Worm (Caenorhabditis elegans): ENCODE results near the gene dpy-21.

Gene dpy-21

ce11 chrV:17948036-17948691 is 829 bp downstream of the dpy-21 start:
- TF ChIP-seq hmg-11 (tag; optimal IDR thresholded peaks at IDR 0.05) (peak; percentile 5), nhr-25 (tag; optimal IDR thresholded peaks at IDR 0.05) (no peak), nhr-23 (tag; optimal IDR thresholded peaks at IDR 0.05) (no peak), elt-1 (tag; optimal IDR thresholded peaks at IDR 0.05) (no peak)

ce11 chrV:17947266-17947665 is 1.7 kb downstream of the dpy-21 start:
- no peak for TF ChIP-seq ZK546.5 (tag; optimal IDR thresholded peaks at IDR 0.05)
- no peak for TF ChIP-seq lin-15B (tag; optimal IDR thresholded peaks at IDR 0.05)
- no peak for TF ChIP-seq skn-1 (tag; optimal IDR thresholded peaks at IDR 0.05)
- TF ChIP-seq egl-5 (tag; optimal IDR thresholded peaks at IDR 0.05): no peak
- TF ChIP-seq fkh-2 (tag; optimal IDR thresholded peaks at IDR 0.05): no peak
- TF ChIP-seq ceh-28 (tag; optimal IDR thresholded peaks at IDR 0.05): no peak
- TF ChIP-seq fos-1 (tag; optimal IDR thresholded peaks at IDR 0.05): no peak
- TF ChIP-seq elt-2 (tag; optimal IDR thresholded peaks at IDR 0.05): no peak
- TF ChIP-seq fkh-10 (GFP tag; optimal IDR thresholded peaks at IDR 0.05): no peak
- TF ChIP-seq ceh-16 (tag; optimal IDR thresholded peaks at IDR 0.05): no peak

ce11 chrV:17945460-17945859 is 3.5 kb downstream of the dpy-21 start:
- TF ChIP-seq ceh-28 (tag; optimal IDR thresholded peaks at IDR 0.05): no peak
- no peak for TF ChIP-seq lsy-12 (tag; optimal IDR thresholded peaks at IDR 0.05)
- TF ChIP-seq pha-4 (tag; optimal IDR thresholded peaks at IDR 0.05): no peak
- no peak for TF ChIP-seq nfya-1 (tag; optimal IDR thresholded peaks at IDR 0.05; ENCODE audit: insufficient read depth)
- no peak for TF ChIP-seq egl-27 (tag; optimal IDR thresholded peaks at IDR 0.05)
- TF ChIP-seq elt-2 (tag; optimal IDR thresholded peaks at IDR 0.05): no peak
- no peak for TF ChIP-seq nhr-12 (tag; optimal IDR thresholded peaks at IDR 0.05)
- TF ChIP-seq ztf-4 (tag; optimal IDR thresholded peaks at IDR 0.05): no peak
- TF ChIP-seq nhr-23 (tag; optimal IDR thresholded peaks at IDR 0.05): no peak
- no peak for TF ChIP-seq nhr-76 (tag; optimal IDR thresholded peaks at IDR 0.05)
- no peak for TF ChIP-seq nhr-11 (tag; optimal IDR thresholded peaks at IDR 0.05)

ce11 chrV:17944849-17945452 is 4.0 kb downstream of the dpy-21 start:
- TF ChIP-seq nhr-11 (tag; optimal IDR thresholded peaks at IDR 0.05): no peak
- no peak for TF ChIP-seq jun-1 (tag; optimal IDR thresholded peaks at IDR 0.05)
- no peak for TF ChIP-seq elt-3 (tag; optimal IDR thresholded peaks at IDR 0.05)
- TF ChIP-seq ZK546.5 (tag; optimal IDR thresholded peaks at IDR 0.05): no peak
- no peak for TF ChIP-seq ceh-82 (tag; optimal IDR thresholded peaks at IDR 0.05)
- TF ChIP-seq aly-2 (tag; optimal IDR thresholded peaks at IDR 0.05): no peak
- no peak for TF ChIP-seq ceh-9 (tag; optimal IDR thresholded peaks at IDR 0.05)

- TF ChIP-seq fkh-2 (tag; optimal IDR thresholded peaks at IDR 0.05): no peak
- no peak for TF ChIP-seq elt-2 (tag; optimal IDR thresholded peaks at IDR 0.05)
- TF ChIP-seq ceh-16 (tag; optimal IDR thresholded peaks at IDR 0.05): no peak
- no peak for TF ChIP-seq ama-1 (optimal IDR thresholded peaks at IDR 0.05)
- no peak for TF ChIP-seq lsy-12 (tag; optimal IDR thresholded peaks at IDR 0.05)
Measured at ce11 chrV:17943877-17944472, 5.0 kb downstream of the dpy-21 start.

- TF ChIP-seq elt-3 (tag; optimal IDR thresholded peaks at IDR 0.05): no peak
- no peak for TF ChIP-seq skn-1 (tag; optimal IDR thresholded peaks at IDR 0.05)
- TF ChIP-seq mml-1 (tag; optimal IDR thresholded peaks at IDR 0.05): no peak
- no peak for TF ChIP-seq elt-2 (tag; optimal IDR thresholded peaks at IDR 0.05)
- no peak for TF ChIP-seq hmg-11 (tag; optimal IDR thresholded peaks at IDR 0.05)
- TF ChIP-seq ceh-16 (tag; optimal IDR thresholded peaks at IDR 0.05): no peak
- no peak for TF ChIP-seq nhr-25 (tag; optimal IDR thresholded peaks at IDR 0.05)
- TF ChIP-seq fos-1 (tag; optimal IDR thresholded peaks at IDR 0.05): no peak
Measured at ce11 chrV:17938978-17939377, 10.0 kb downstream of the dpy-21 start.

Measured in whole organism, L3 larva.